Worm (Caenorhabditis elegans): ENCODE measurements around the gene C12D12.3.

C12D12.3 gene

DNA sequence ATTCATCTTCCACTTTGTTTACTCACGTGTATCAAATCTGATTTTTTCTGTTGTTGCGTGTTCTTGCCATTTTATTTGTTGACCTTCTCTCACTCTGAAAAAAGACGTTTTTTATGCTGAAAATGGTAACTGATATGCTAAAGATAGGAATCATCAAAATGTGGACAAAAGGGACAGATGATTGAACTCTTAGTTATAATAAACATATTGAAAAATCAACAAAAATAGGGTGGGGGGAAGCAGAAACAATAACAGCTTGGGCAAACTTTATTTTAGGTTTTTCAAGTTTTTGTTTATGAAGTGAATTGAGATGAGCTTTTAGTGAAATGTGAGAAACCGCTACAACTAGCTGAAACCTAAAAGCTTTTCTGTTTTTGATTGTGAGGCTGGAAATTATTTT, 43.8 kb downstream of the C12D12.3 start, which contains the start of gene F56B6.6:
F56B6.6 (minus strand) TSS at position 101 of the 400 bp plus-strand sequence.
- TF ChIP-seq scrt-1 (GFP tag; IDR thresholded peaks at IDR 0.05) (no peak), B0310.2 (tag; optimal IDR thresholded peaks at IDR 0.05) (no peak), aly-1 (tag; optimal IDR thresholded peaks at IDR 0.05) (no peak), tbx-11 (GFP tag; IDR thresholded peaks at IDR 0.05) (no peak), hnd-1 (tag; optimal IDR thresholded peaks at IDR 0.05) (no peak), F13C5.2 (tag; optimal IDR thresholded peaks at IDR 0.05) (no peak)

ce11 chrX:3534218-3534617, 45.1 kb downstream of the C12D12.3 start:
- TF ChIP-seq tbx-11 (GFP tag; IDR thresholded peaks at IDR 0.05) (no peak), ceh-13 (GFP tag; optimal IDR thresholded peaks at IDR 0.05) (no peak), tra-4 (tag; optimal IDR thresholded peaks at IDR 0.05) (no peak), hmbx-1 (tag; optimal IDR thresholded peaks at IDR 0.05) (no peak), tbx-37 (GFP tag; conservative IDR thresholded peaks at IDR 0.05) (no peak), ceh-36 (tag; optimal IDR thresholded peaks at IDR 0.05) (no peak), ets-7 (tag; optimal IDR thresholded peaks at IDR 0.05) (no peak), F13C5.2 (tag; optimal IDR thresholded peaks at IDR 0.05) (no peak), pes-1 (GFP tag; IDR thresholded peaks at IDR 0.05) (no peak), B0310.2 (tag; optimal IDR thresholded peaks at IDR 0.05) (no peak)

DNA sequence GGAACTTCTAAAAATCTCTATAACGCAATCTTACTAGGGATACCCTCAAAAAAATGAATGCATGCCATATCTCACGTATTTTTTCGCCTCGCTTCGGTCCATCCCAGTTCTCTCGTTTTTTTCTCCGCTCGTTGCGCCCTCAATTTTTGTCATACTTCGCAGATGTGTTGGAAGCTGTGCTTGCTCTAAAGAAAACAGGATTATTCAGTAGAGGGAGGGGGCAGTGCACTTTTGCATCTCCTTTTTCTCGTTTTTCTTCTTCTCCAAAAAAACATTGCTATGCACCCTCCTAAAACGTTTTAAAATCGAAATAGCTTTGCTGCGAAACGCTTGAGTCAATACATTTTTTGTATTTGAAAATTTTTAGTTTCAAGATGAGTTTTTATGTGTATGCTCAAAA, 46.4 kb downstream of the C12D12.3 start:
- TF ChIP-seq ama-1 (optimal IDR thresholded peaks at IDR 0.05), result no peak
- no peak for TF ChIP-seq tbx-11 (GFP tag; IDR thresholded peaks at IDR 0.05)
- no peak for TF ChIP-seq tra-4 (tag; optimal IDR thresholded peaks at IDR 0.05)
- TF ChIP-seq ceh-13 (GFP tag; optimal IDR thresholded peaks at IDR 0.05), result no peak
- TF ChIP-seq flt-1 (GFP tag; IDR thresholded peaks at IDR 0.05), result no peak
- no peak for TF ChIP-seq pes-1 (GFP tag; IDR thresholded peaks at IDR 0.05)
- TF ChIP-seq tbx-37 (GFP tag; conservative IDR thresholded peaks at IDR 0.05), result no peak
- no peak for TF ChIP-seq aly-1 (tag; optimal IDR thresholded peaks at IDR 0.05)
- TF ChIP-seq ets-7 (tag; optimal IDR thresholded peaks at IDR 0.05), result no peak
- no peak for TF ChIP-seq hmbx-1 (tag; optimal IDR thresholded peaks at IDR 0.05)
- TF ChIP-seq hnd-1 (tag; optimal IDR thresholded peaks at IDR 0.05), result no peak
- TF ChIP-seq hmg-4 (GFP tag; optimal IDR thresholded peaks at IDR 0.05), result no peak
- TF ChIP-seq sea-1 (GFP tag; conservative IDR thresholded peaks at IDR 0.05), result no peak
- TF ChIP-seq F13C5.2 (tag; optimal IDR thresholded peaks at IDR 0.05), result no peak
- no peak for TF ChIP-seq ceh-36 (tag; optimal IDR thresholded peaks at IDR 0.05)
- no peak for TF ChIP-seq scrt-1 (GFP tag; IDR thresholded peaks at IDR 0.05)
- no peak for TF ChIP-seq B0310.2 (tag; optimal IDR thresholded peaks at IDR 0.05)

ce11 chrX:3536302-3537251, 47.5 kb downstream of the C12D12.3 start:
- TF ChIP-seq scrt-1 (GFP tag; IDR thresholded peaks at IDR 0.05) (no peak), hnd-1 (tag; optimal IDR thresholded peaks at IDR 0.05) (no peak), B0310.2 (tag; optimal IDR thresholded peaks at IDR 0.05) (no peak), ets-7 (tag; optimal IDR thresholded peaks at IDR 0.05) (no peak), ama-1 (optimal IDR thresholded peaks at IDR 0.05) (no peak), ceh-13 (GFP tag; optimal IDR thresholded peaks at IDR 0.05) (no peak), tra-4 (tag; optimal IDR thresholded peaks at IDR 0.05) (no peak), aly-1 (tag; optimal IDR thresholded peaks at IDR 0.05) (no peak), hmg-4 (GFP tag; optimal IDR thresholded peaks at IDR 0.05) (no peak), flt-1 (GFP tag; IDR thresholded peaks at IDR 0.05) (no peak), pes-1 (GFP tag; IDR thresholded peaks at IDR 0.05) (no peak), hmbx-1 (tag; optimal IDR thresholded peaks at IDR 0.05) (no peak), ceh-36 (tag; optimal IDR thresholded peaks at IDR 0.05) (no peak), sea-1 (GFP tag; conservative IDR thresholded peaks at IDR 0.05) (no peak), F13C5.2 (tag; optimal IDR thresholded peaks at IDR 0.05) (no peak)

DNA sequence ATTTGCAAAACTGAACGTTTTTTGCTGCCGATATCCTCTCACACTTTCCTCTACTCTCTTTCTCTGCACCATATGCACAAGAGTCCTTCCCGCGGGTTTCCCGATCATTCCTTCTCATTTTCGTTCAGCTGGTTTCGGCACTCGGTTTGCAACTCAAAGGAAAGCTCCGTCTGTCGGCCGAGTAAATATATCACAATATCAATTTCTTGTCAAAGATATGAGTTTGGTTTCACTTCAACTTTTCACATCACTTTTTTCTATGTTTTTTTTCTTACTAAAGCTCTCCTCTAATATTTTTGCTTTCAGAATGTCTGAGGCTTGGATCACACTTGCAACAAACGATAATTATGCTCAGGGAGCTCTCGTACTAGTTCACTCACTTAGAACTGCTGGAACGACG, 48.2 kb downstream of the C12D12.3 start, which contains the start of gene gyg-1:
gyg-1 (plus strand) TSS at position 301 of the 400 bp plus-strand sequence.
- TF ChIP-seq flt-1 (GFP tag; IDR thresholded peaks at IDR 0.05), result no peak
- no peak for TF ChIP-seq hmbx-1 (tag; optimal IDR thresholded peaks at IDR 0.05)
- no peak for TF ChIP-seq pes-1 (GFP tag; IDR thresholded peaks at IDR 0.05)
- no peak for TF ChIP-seq B0310.2 (tag; optimal IDR thresholded peaks at IDR 0.05)
- TF ChIP-seq hmg-4 (GFP tag; optimal IDR thresholded peaks at IDR 0.05), result no peak
- TF ChIP-seq scrt-1 (GFP tag; IDR thresholded peaks at IDR 0.05), result no peak
- TF ChIP-seq tbx-11 (GFP tag; IDR thresholded peaks at IDR 0.05), result no peak

ce11 chrX:3538067-3538466, 49.0 kb downstream of the C12D12.3 start:
- TF ChIP-seq hmg-4 (GFP tag; optimal IDR thresholded peaks at IDR 0.05) (no peak), tbx-37 (GFP tag; conservative IDR thresholded peaks at IDR 0.05) (no peak), aly-1 (tag; optimal IDR thresholded peaks at IDR 0.05) (no peak), F13C5.2 (tag; optimal IDR thresholded peaks at IDR 0.05) (no peak), hmbx-1 (tag; optimal IDR thresholded peaks at IDR 0.05) (no peak), tra-4 (tag; optimal IDR thresholded peaks at IDR 0.05) (no peak), pes-1 (GFP tag; IDR thresholded peaks at IDR 0.05) (no peak)

- no peak for TF ChIP-seq B0310.2 (tag; optimal IDR thresholded peaks at IDR 0.05)
- no peak for TF ChIP-seq pes-1 (GFP tag; IDR thresholded peaks at IDR 0.05)
- TF ChIP-seq hmg-4 (GFP tag; optimal IDR thresholded peaks at IDR 0.05), result no peak
- no peak for TF ChIP-seq sea-1 (GFP tag; conservative IDR thresholded peaks at IDR 0.05)
- no peak for TF ChIP-seq hnd-1 (tag; optimal IDR thresholded peaks at IDR 0.05)
- no peak for TF ChIP-seq ceh-36 (tag; optimal IDR thresholded peaks at IDR 0.05)
- TF ChIP-seq ets-7 (tag; optimal IDR thresholded peaks at IDR 0.05), result no peak
- TF ChIP-seq ceh-13 (GFP tag; optimal IDR thresholded peaks at IDR 0.05), result no peak
- no peak for TF ChIP-seq scrt-1 (GFP tag; IDR thresholded peaks at IDR 0.05)
These were observed 51.8 kb downstream of the C12D12.3 start for ce11 chrX:3540861-3541260.
